Worm (Caenorhabditis elegans): ENCODE data around the gene K02D10.1.

DNA sequence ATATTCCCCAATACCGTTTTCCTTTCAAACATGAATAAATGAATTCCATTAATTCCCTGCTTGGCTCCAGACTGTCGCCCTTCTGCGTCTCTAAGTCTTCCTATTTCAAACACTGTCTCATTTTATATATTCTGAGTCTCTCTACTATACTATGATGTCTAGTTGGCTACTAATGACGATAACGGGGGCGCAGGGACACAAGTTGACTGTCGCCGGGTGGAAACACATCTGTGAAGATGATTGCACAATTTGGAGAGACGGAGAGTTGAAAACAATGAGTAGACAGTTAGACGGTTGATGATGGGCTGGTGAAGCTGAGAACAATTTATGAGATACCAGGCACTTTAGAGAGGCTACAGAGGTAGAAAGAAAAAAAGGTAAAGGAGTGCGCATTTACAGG is 19.8 kb upstream of the K02D10.1 start, which contains the start of gene sma-2:
- TF ChIP-seq him-1 (tag; optimal IDR thresholded peaks at IDR 0.05) (no peak), dao-5 (tag; optimal IDR thresholded peaks at IDR 0.05) (no peak)
